Worm (Caenorhabditis elegans): Measurements from ENCODE around the gene F14H8.4.

Gene F14H8.4

DNA sequence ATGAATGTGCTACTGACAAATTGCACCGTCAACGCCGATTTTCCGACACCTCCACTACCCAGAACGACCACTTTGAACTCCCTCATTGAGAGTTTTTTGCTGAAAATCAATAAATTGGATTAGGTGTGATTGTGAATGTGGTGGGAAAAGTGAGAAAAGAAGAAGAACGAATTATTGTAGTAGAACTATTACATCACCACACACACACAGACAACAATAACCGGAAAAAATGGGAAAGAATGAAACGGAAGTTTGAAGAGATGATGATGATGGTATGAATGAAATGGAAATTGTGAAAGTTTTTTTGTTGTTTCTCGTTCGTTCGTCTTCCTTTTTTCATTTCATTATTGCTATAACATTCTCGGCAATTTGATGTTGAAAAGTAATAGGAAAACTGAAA is 40.3 kb downstream of the F14H8.4 start, which contains the start of gene rap-2:
Gene rap-2, minus strand, starts transcription at position 101 of the 400 bp plus-strand sequence.
- TF ChIP-seq cey-2 (tag; optimal IDR thresholded peaks at IDR 0.05; ENCODE audit: borderline replicate concordance, insufficient read depth): no peak

DNA sequence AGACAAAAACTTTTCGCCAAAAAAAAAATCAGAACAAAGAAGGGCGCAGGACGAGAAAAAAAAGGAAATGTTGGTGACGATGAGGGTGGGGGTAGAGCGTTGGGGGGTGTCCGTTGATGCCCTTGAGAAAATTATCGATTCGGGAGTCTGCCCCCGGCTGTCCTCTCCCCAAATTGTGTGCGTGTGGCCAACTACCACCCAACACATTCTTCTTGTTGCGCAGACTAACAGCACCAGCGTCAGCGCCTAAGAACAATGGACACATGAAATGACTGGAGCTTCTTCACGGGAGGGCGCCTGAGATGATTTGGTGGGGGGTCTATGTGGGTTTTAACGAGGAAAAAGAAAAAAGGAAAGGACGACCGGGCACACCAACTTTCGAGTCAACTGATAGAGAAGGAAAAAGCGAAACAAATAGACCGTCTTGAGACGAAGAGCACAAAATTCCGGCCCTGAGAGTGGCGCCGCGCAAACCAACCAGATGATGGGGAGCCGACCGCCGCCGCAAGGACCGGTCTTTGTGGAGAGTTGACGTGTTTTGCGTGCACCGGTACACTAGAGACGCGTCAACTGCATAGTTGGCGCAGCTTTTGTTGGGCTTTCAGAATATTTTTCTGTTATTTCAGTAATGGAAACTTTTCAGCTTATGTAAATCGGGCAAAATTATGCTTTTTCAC is 41.6 kb downstream of the F14H8.4 start, which contains the start of gene C25D7.9:
Gene C25D7.9, plus strand, starts transcription at position 68 of the 677 bp plus-strand sequence.
- TF ChIP-seq dmd-9 (GFP tag; IDR thresholded peaks at IDR 0.05): peak; percentile 49; the same call in 1 of the 2 replicates
- no peak for TF ChIP-seq nhr-102 (tag; optimal IDR thresholded peaks at IDR 0.05)
- no peak for TF ChIP-seq attf-4 (tag; optimal IDR thresholded peaks at IDR 0.05)
- peak; percentile 53 for TF ChIP-seq mes-2 (tag; optimal IDR thresholded peaks at IDR 0.05; ENCODE audit: poor library complexity, severe bottlenecking)
- TF ChIP-seq spr-3 (GFP tag; optimal IDR thresholded peaks at IDR 0.05): peak; percentile 38
- TF ChIP-seq nhr-25 (tag; optimal IDR thresholded peaks at IDR 0.05; ENCODE audit: borderline replicate concordance, insufficient read depth): no peak
- no peak for TF ChIP-seq gei-8 (GFP tag; optimal IDR thresholded peaks at IDR 0.05)
- TF ChIP-seq egl-43 (GFP tag; IDR thresholded peaks at IDR 0.05): 0 out of 2 replicates have a peak, but pooled peaks have one; percentile 34
- TF ChIP-seq nhr-6 (tag; optimal IDR thresholded peaks at IDR 0.05): peak; percentile 60
- TF ChIP-seq hmg-1.1 (GFP tag; IDR thresholded peaks at IDR 0.05): peak; percentile 40; the same call in 1 of the 2 replicates
- peak; percentile 16 for TF ChIP-seq nhr-77 (tag; optimal IDR thresholded peaks at IDR 0.05)
- no peak for TF ChIP-seq sdz-12 (GFP tag; optimal IDR thresholded peaks at IDR 0.05)
- TF ChIP-seq snpc-1.2 (GFP tag; IDR thresholded peaks at IDR 0.05): no peak
- TF ChIP-seq dmd-6 (GFP tag; IDR thresholded peaks at IDR 0.05): peak; percentile 7; the same call in 1 of the 2 replicates
- TF ChIP-seq nhr-42 (GFP tag; IDR thresholded peaks at IDR 0.05): no peak
- peak; percentile 31 for TF ChIP-seq dpl-1 (GFP tag; optimal IDR thresholded peaks at IDR 0.05)
- TF ChIP-seq hlh-11 (tag; optimal IDR thresholded peaks at IDR 0.05): peak; percentile 56
- TF ChIP-seq rbr-2 (tag; optimal IDR thresholded peaks at IDR 0.05): peak; percentile 15
- no peak for TF ChIP-seq nhr-237 (tag; optimal IDR thresholded peaks at IDR 0.05)
- peak; percentile 26 for TF ChIP-seq dve-1 (tag; optimal IDR thresholded peaks at IDR 0.05; ENCODE audit: insufficient read depth)
- 0 out of 2 replicates have a peak, but pooled peaks have one; percentile 7 for TF ChIP-seq lin-38 (GFP tag; IDR thresholded peaks at IDR 0.05)
- no peak for TF ChIP-seq T20F7.1 (GFP tag; optimal IDR thresholded peaks at IDR 0.05)
- TF ChIP-seq mxl-2 (GFP tag; conservative IDR thresholded peaks at IDR 0.05): no peak
- TF ChIP-seq lsy-2 (tag; optimal IDR thresholded peaks at IDR 0.05): peak in 1 of 2 experiments; percentile 28
- no peak for TF ChIP-seq ceh-32 (tag; optimal IDR thresholded peaks at IDR 0.05; ENCODE audit: poor library complexity)
- TF ChIP-seq ctbp-1 (GFP tag; IDR thresholded peaks at IDR 0.05): no peak
- TF ChIP-seq nhr-76 (tag; optimal IDR thresholded peaks at IDR 0.05): no peak
- TF ChIP-seq ceh-82 (tag; optimal IDR thresholded peaks at IDR 0.05): no peak
- TF ChIP-seq tra-1 (GFP tag; IDR thresholded peaks at IDR 0.05): no peak
- TF ChIP-seq cey-2 (tag; optimal IDR thresholded peaks at IDR 0.05; ENCODE audit: borderline replicate concordance, insufficient read depth): no peak
- TF ChIP-seq D1046.2 (GFP tag; IDR thresholded peaks at IDR 0.05): no peak
- no peak for TF ChIP-seq daf-16 (GFP tag; optimal IDR thresholded peaks at IDR 0.05)
- no peak for TF ChIP-seq daf-16 (tag; optimal IDR thresholded peaks at IDR 0.05)
- peak; percentile 52 for TF ChIP-seq set-16 (GFP tag; IDR thresholded peaks at IDR 0.05)
- TF ChIP-seq lin-13 (GFP tag; optimal IDR thresholded peaks at IDR 0.05): peak; percentile 10
- TF ChIP-seq mep-1 (tag; optimal IDR thresholded peaks at IDR 0.05): peak; percentile 28
- peak in 1 of 2 experiments; percentile 21 for TF ChIP-seq hif-1 (tag; optimal IDR thresholded peaks at IDR 0.05)

All from whole organism, L4 larva.